Worm (Caenorhabditis elegans) whole organism, young adult: ENCODE data around the gene F21C10.19.

ENCODE experiments used
- F57C9.4 ChIP-seq: sonication (generic microtip); optimal IDR thresholded peaks from 2 replicates; lab custom pipeline; 2017; ENCODE audit warnings: mild to moderate bottlenecking, missing genetic modification characterization, missing compliant biosample characterization
- ama-1 ChIP-seq, 3 experiments: fragments of 150-350 bp in 1 of 3; sonication (generic microtip) in 2 of 3; optimal IDR thresholded peaks; 2 replicates each; lab custom pipeline; 2014 to 2018; ENCODE audit warnings: missing biosample characterization in 2 of 3, missing genetic modification characterization in 2 of 3, missing genetic modification reagents in 2 of 3
- dpl-1 ChIP-seq: fragments of 150-350 bp; optimal IDR thresholded peaks from 2 replicates; lab custom pipeline; 2014; ENCODE audit warnings: missing biosample characterization, missing genetic modification reagents, missing genetic modification characterization
- lin-35 ChIP-seq, 3 experiments: fragments of 150-350 bp in 2 of 3; sonication (generic microtip) in 1 of 3; optimal IDR thresholded peaks; 2 replicates each; lab custom pipeline; 2014 to 2018; ENCODE audit warnings: missing biosample characterization in 3 of 3, missing genetic modification characterization in 3 of 3, missing genetic modification reagents in 3 of 3
- ztf-26 ChIP-seq: sonication (generic microtip); optimal IDR thresholded peaks from 2 replicates; lab custom pipeline; 2017; ENCODE audit warnings: missing genetic modification characterization, missing compliant biosample characterization
- ztf-28 ChIP-seq: fragments of 200-800 bp; sonication (Bioruptor generic); IDR thresholded peaks from 2 replicates; pipeline ENCODE4 v1.3.6; 2022; ENCODE audit warnings: missing genetic modification reagents, missing genetic modification characterization, missing compliant biosample characterization

ce11 chrV:9154772-9155171 lies 23.9 kb downstream of the F21C10.19 start, which contains the start of gene B0222.5:
- TF ChIP-seq F57C9.4 (tag; lab: Kevin White, UChicago): no peak
- no peak for TF ChIP-seq ama-1 (optimal IDR thresholded peaks at IDR 0.05; lab: Kevin White, UChicago)
- no peak for TF ChIP-seq ama-1 (GFP tag; optimal IDR thresholded peaks at IDR 0.05; lab: Kevin White, UChicago)
- no peak for TF ChIP-seq dpl-1 (GFP tag; lab: Kevin White, UChicago)
- no peak for TF ChIP-seq lin-35 (GFP tag; optimal IDR thresholded peaks at IDR 0.05; lab: Kevin White, UChicago)
- TF ChIP-seq ztf-26 (tag; lab: Kevin White, UChicago): no peak
- TF ChIP-seq ztf-28 (GFP tag; lab: Robert Waterston, UW): no peak
